Worm (Caenorhabditis elegans): Measurements from ENCODE around the gene T25B9.8.

T25B9.8 gene

DNA sequence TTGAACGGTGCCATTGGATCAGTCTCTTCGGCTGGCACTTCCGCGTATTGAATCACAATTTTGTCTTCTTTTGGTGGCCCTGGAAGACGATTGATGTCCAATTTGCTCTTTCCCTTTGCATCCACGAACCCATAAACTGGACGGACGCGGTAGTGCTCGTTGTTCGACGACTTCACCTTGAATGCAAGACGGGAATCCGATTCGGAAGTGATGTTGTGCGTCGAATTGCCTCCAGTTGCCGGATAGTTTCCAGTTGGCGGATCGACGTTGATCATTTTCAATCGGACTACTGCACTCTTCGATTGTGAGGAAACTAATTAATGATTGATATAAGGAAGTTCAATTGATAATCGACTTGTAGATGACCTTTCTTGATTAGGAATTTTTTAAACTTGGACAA, 29.7 kb downstream of the T25B9.8 start, which contains the start of gene ssp-34:
ssp-34 (minus strand) TSS at position 275 of the 400 bp plus-strand sequence.
- TF ChIP-seq jun-1 (tag; optimal IDR thresholded peaks at IDR 0.05) (no peak), unc-62 (GFP tag; optimal IDR thresholded peaks at IDR 0.05 in 1 of 2) (peak in 1 of 2 experiments; percentile 91), unc-62 (tag; optimal IDR thresholded peaks at IDR 0.05) (no peak), zfp-2 (tag; optimal IDR thresholded peaks at IDR 0.05) (no peak)

ce11 chrIV:10737011-10737553, 30.9 kb downstream of the T25B9.8 start, which contains the start of gene grl-21:
TSS of gene grl-21 (plus strand) at chrIV:10737474.
- TF ChIP-seq tag-97 (GFP tag; IDR thresholded peaks at IDR 0.05), result no peak
- no peak for TF ChIP-seq rbr-2 (tag; optimal IDR thresholded peaks at IDR 0.05)
- TF ChIP-seq ctbp-1 (GFP tag; IDR thresholded peaks at IDR 0.05), result no peak
- no peak for TF ChIP-seq mxl-2 (GFP tag; conservative IDR thresholded peaks at IDR 0.05)
- TF ChIP-seq cey-2 (tag; optimal IDR thresholded peaks at IDR 0.05; ENCODE audit: borderline replicate concordance, insufficient read depth), result no peak
- TF ChIP-seq lin-29 (GFP tag; IDR thresholded peaks at IDR 0.05), result no peak
- no peak; the same call in 1 of the 2 replicates for TF ChIP-seq ceh-20 (GFP tag; IDR thresholded peaks at IDR 0.05)
- no peak for TF ChIP-seq arid-1 (GFP tag; conservative IDR thresholded peaks at IDR 0.05)
- no peak for TF ChIP-seq nhr-28 (tag; optimal IDR thresholded peaks at IDR 0.05)
- no peak for TF ChIP-seq mxl-3 (GFP tag; optimal IDR thresholded peaks at IDR 0.05)
- no peak for TF ChIP-seq zfp-3 (GFP tag; conservative IDR thresholded peaks at IDR 0.05)
- TF ChIP-seq ceh-44 (GFP tag; IDR thresholded peaks at IDR 0.05), result no peak

DNA sequence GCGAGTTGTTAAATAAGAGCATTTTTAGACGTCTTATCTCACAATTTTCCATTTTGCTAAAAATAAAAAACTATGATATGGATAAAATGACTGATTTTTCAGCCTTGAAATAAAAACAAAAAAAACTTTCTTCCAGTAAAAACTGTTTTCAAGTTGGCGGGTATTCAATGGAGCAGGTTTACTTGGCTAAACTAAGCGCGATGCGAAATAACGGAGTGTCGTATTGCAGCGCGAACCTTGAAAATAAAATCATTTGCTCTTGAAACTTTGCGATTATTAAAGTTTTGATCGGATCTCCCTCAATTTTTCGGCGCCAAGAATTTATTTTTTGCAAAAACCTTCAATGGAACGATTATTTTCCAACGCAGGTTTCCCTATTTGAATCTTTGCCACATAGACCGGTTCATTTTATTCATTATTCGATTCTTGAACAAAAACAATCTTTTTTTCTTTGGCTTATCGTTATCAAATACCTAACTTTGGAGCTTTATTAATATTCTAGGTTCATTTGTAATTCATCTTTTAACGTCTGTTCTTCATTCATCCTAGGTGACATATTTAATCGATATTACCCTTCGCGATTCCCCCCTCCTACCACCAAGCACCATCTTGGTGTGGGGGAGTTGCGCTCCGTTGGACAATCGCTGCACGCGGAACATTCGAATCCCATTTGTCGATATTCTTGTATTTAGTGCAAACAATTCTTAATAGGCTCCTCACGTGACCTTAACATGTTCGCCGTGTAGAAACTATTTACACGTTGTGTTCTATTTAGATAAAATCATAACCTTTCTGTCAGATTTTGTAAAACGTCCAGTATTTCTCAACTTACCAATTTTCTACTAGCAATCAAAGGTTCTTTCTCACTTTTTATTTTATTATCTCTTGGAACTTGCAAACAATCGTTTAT, 33.2 kb downstream of the T25B9.8 start, which contains the start of the genes orc-5 and cyb-1:
orc-5 (minus strand) TSS at position 62 of the 910 bp plus-strand sequence.
cyb-1 (plus strand) TSS at position 690 of the 910 bp plus-strand sequence.
- TF ChIP-seq nhr-28 (tag; optimal IDR thresholded peaks at IDR 0.05) (no peak), lir-3 (tag; optimal IDR thresholded peaks at IDR 0.05) (no peak), hlh-11 (tag; optimal IDR thresholded peaks at IDR 0.05) (peak; percentile 9), aha-1 (tag) (peak; percentile 94), egl-27 (tag; optimal IDR thresholded peaks at IDR 0.05) (no peak), Y48G9A.11 (GFP tag; IDR thresholded peaks at IDR 0.05) (peak; percentile 91), nhr-6 (tag; optimal IDR thresholded peaks at IDR 0.05) (peak; percentile 67), unc-130 (GFP tag; optimal IDR thresholded peaks at IDR 0.05) (peak; percentile 0), ces-1 (GFP tag; optimal IDR thresholded peaks at IDR 0.05) (no peak), zfp-3 (GFP tag; conservative IDR thresholded peaks at IDR 0.05) (no peak), daf-16 (GFP tag; optimal IDR thresholded peaks at IDR 0.05) (no peak), daf-16 (tag; optimal IDR thresholded peaks at IDR 0.05) (peak; percentile 44), dpl-1 (GFP tag; optimal IDR thresholded peaks at IDR 0.05) (peak; percentile 96), dmd-8 (GFP tag; IDR thresholded peaks at IDR 0.05) (no peak), F49E8.2 (tag; optimal IDR thresholded peaks at IDR 0.05; ENCODE audit: borderline replicate concordance) (no peak), tra-1 (GFP tag; IDR thresholded peaks at IDR 0.05) (no peak), lin-13 (GFP tag; optimal IDR thresholded peaks at IDR 0.05) (peak; percentile 21), Y75B8A.6 (GFP tag; IDR thresholded peaks at IDR 0.05) (no peak), lsy-2 (tag; optimal IDR thresholded peaks at IDR 0.05) (peak in 1 of 2 experiments; percentile 85), daf-12 (tag; optimal IDR thresholded peaks at IDR 0.05) (no peak), dmd-6 (GFP tag; IDR thresholded peaks at IDR 0.05) (peak; percentile 22; the same call in 1 of the 2 replicates), hlh-30 (tag; optimal IDR thresholded peaks at IDR 0.05; ENCODE audit: insufficient read depth) (peak; percentile 72), Y105C5A.15 (GFP tag; IDR thresholded peaks at IDR 0.05) (no peak), nhr-48 (tag; optimal IDR thresholded peaks at IDR 0.05) (no peak), ceh-20 (GFP tag; IDR thresholded peaks at IDR 0.05) (no peak), nhr-102 (tag; optimal IDR thresholded peaks at IDR 0.05) (no peak), ceh-82 (tag; optimal IDR thresholded peaks at IDR 0.05) (no peak), lin-15B (tag; optimal IDR thresholded peaks at IDR 0.05) (peak; percentile 39), snpc-4 (tag; optimal IDR thresholded peaks at IDR 0.05) (no peak), lin-29 (GFP tag; IDR thresholded peaks at IDR 0.05) (no peak), egl-43 (GFP tag; IDR thresholded peaks at IDR 0.05) (no peak), unc-62 (GFP tag; optimal IDR thresholded peaks at IDR 0.05 in 1 of 2) (peak in 1 of 2 experiments; percentile 92), unc-62 (tag; optimal IDR thresholded peaks at IDR 0.05) (no peak), T20F7.1 (GFP tag; optimal IDR thresholded peaks at IDR 0.05) (peak; percentile 99)

Data from whole organism, L4 larva.